Worm (Caenorhabditis elegans): ENCODE results near the gene C34E11.2.

DNA sequence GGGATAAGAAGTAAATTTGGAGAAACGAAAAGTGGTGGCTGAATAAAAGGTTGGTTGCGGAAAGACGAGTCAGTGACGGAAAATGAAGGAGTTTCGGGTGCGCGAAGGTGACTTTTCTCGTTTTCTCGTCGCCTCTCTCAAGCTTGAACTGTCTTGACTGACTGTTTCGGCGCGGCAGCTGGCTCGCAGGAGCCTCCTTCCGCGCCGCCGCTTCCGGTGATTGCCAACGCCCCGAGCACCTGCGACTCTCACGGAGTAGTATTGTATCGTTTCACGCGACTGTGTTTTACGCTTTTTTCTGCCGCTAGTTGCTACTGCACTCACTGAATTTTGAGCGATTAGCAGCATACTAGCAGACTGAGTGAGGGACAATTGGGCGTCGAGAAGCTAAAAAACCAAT, at the start of gene C34E11.2:
- TF ChIP-seq ZK546.5 (tag; optimal IDR thresholded peaks at IDR 0.05) = no peak
- TF ChIP-seq nhr-6 (tag; optimal IDR thresholded peaks at IDR 0.05) = no peak
- TF ChIP-seq lin-39 (tag; optimal IDR thresholded peaks at IDR 0.05) = no peak

Measured in whole organism, L2 larva.